Fruit fly (Drosophila melanogaster): ENCODE data around the gene CG11726.

dm6 chr3L:11440769-11441168 lies 46.3 kb downstream of the CG11726 start:
- no peak for TF ChIP-seq CG8478 (optimal IDR thresholded peaks at IDR 0.05)
- no peak for TF ChIP-seq CTCF (optimal IDR thresholded peaks at IDR 0.05)
